Worm (Caenorhabditis elegans) whole organism, L4 larva: ENCODE data around the gene set-19.
A peak's percentile ranks its signal among the peaks of the same experiment; 100 is the strongest.

Experiments used
- D1046.2 ChIP-seq: fragments of 200-800 bp; sonication (Bioruptor generic); IDR thresholded peaks from 2 replicates; pipeline ENCODE4 v1.3.6; 2022; ENCODE audit warnings: missing genetic modification characterization, missing compliant biosample characterization
- F10B5.3 ChIP-seq: sonication (generic microtip); optimal IDR thresholded peaks from 2 replicates; lab custom pipeline; 2016; ENCODE audit warnings: mild to moderate bottlenecking, missing genetic modification characterization, missing compliant biosample characterization
- R02D3.7 ChIP-seq: fragments of 150-350 bp; sonication (generic microtip); optimal IDR thresholded peaks from 3 replicates; lab custom pipeline; 2014; ENCODE audit warnings: missing biosample characterization, missing genetic modification characterization
- Y105C5A.15 ChIP-seq: fragments of 200-800 bp; sonication (Bioruptor generic); IDR thresholded peaks from 2 replicates; pipeline ENCODE4 v1.3.6; 2022; ENCODE audit warnings: missing genetic modification characterization, missing compliant biosample characterization
- ZK546.5 ChIP-seq, 2 experiments: sonication (generic microtip); optimal IDR thresholded peaks; 2 replicates each; lab custom pipeline; 2017; ENCODE audit warnings: missing biosample characterization in 2 of 2, missing genetic modification characterization in 2 of 2
- ceh-20 ChIP-seq: fragments of 200-800 bp; sonication (Bioruptor generic); IDR thresholded peaks from 2 replicates; pipeline ENCODE4 v1.3.6; 2022; ENCODE audit warnings: missing genetic modification reagents, missing genetic modification characterization, missing compliant biosample characterization
- daf-12 ChIP-seq: fragments of 150-350 bp; optimal IDR thresholded peaks from 2 replicates; lab custom pipeline; 2014; ENCODE audit warnings: missing biosample characterization, missing genetic modification reagents, missing genetic modification characterization
- daf-16 ChIP-seq, 3 experiments: sonication (generic microtip); optimal IDR thresholded peaks; 2 replicates each; lab custom pipeline; 2016 to 2017; ENCODE audit warnings: missing genetic modification characterization in 3 of 3, missing genetic modification reagents in 3 of 3, mild to moderate bottlenecking in 2 of 3, missing compliant biosample characterization in 2 of 3, missing biosample characterization in 1 of 3, moderate library complexity in 1 of 3
- daf-8 ChIP-seq: fragments of 200-800 bp; sonication (Bioruptor generic); IDR thresholded peaks from 2 replicates; pipeline ENCODE4 v1.3.6; 2022; ENCODE audit warnings: missing genetic modification characterization, missing compliant biosample characterization
- dmd-9 ChIP-seq: fragments of 200-800 bp; sonication (Bioruptor generic); IDR thresholded peaks from 2 replicates; pipeline ENCODE4 v1.3.6; 2022; ENCODE audit warnings: missing genetic modification reagents, missing genetic modification characterization, missing compliant biosample characterization
- duxl-1 ChIP-seq: sonication (generic microtip); optimal IDR thresholded peaks from 2 replicates; lab custom pipeline; 2016; ENCODE audit warnings: mild to moderate bottlenecking, missing genetic modification characterization, moderate library complexity, missing compliant biosample characterization; ENCODE audit not compliant: poor library complexity
- hlh-30 ChIP-seq: sonication (generic microtip); optimal IDR thresholded peaks from 2 replicates; lab custom pipeline; 2017; ENCODE audit warnings: antibody characterized with exemption, mild to moderate bottlenecking, missing genetic modification characterization, missing compliant biosample characterization; ENCODE audit not compliant: insufficient read depth
- lim-7 ChIP-seq: fragments of 200-800 bp; sonication (Bioruptor generic); IDR thresholded peaks from 2 replicates; pipeline ENCODE4 v1.3.6; 2022; ENCODE audit warnings: missing genetic modification characterization, missing compliant biosample characterization
- lin-1 ChIP-seq: fragments of 200-800 bp; sonication (Bioruptor generic); IDR thresholded peaks from 2 replicates; pipeline ENCODE4 v1.3.6; 2022; ENCODE audit warnings: missing genetic modification reagents, missing genetic modification characterization, missing compliant biosample characterization
- lin-15B ChIP-seq: fragments of 150-350 bp; sonication (generic microtip); optimal IDR thresholded peaks from 3 replicates; lab custom pipeline; 2014; ENCODE audit warnings: missing biosample characterization, missing genetic modification characterization
- lin-29 ChIP-seq: fragments of 200-800 bp; sonication (Bioruptor generic); IDR thresholded peaks from 2 replicates; pipeline ENCODE4 v1.3.6; 2022; ENCODE audit warnings: missing genetic modification reagents, missing genetic modification characterization, missing compliant biosample characterization
- lsy-2 ChIP-seq, 2 experiments: fragments of 150-350 bp in 1 of 2; sonication (generic microtip) in 1 of 2; optimal IDR thresholded peaks; 2 replicates each; lab custom pipeline; 2014 to 2017; ENCODE audit warnings: missing biosample characterization in 2 of 2, missing genetic modification characterization in 2 of 2
- madf-5 ChIP-seq, 2 experiments: fragments of 200-800 bp; sonication (Bioruptor generic); IDR thresholded peaks; 2 replicates each; pipeline ENCODE4 v1.3.6; 2022; ENCODE audit warnings: missing compliant biosample characterization in 2 of 2, missing genetic modification characterization in 2 of 2
- madf-9 ChIP-seq: fragments of 200-800 bp; sonication (Bioruptor generic); conservative IDR thresholded peaks from 2 replicates; pipeline ENCODE4 v1.3.6; 2022; ENCODE audit warnings: missing genetic modification reagents, missing genetic modification characterization, missing compliant biosample characterization
- mdl-1 ChIP-seq, 2 experiments: fragments of 150-350 bp in 1 of 2; sonication (generic microtip) in 1 of 2; optimal IDR thresholded peaks; 2 replicates each; lab custom pipeline; 2014 to 2017; ENCODE audit warnings: missing biosample characterization in 2 of 2, missing genetic modification characterization in 2 of 2
- mes-2 ChIP-seq: sonication (generic microtip); optimal IDR thresholded peaks from 2 replicates; lab custom pipeline; 2016; ENCODE audit warnings: missing genotype, mild to moderate bottlenecking, missing genetic modification characterization, missing compliant biosample characterization; ENCODE audit not compliant: poor library complexity, severe bottlenecking
- mxl-2 ChIP-seq: fragments of 200-800 bp; sonication (Bioruptor generic); conservative IDR thresholded peaks from 2 replicates; pipeline ENCODE4 v1.3.6; 2022; ENCODE audit warnings: missing genetic modification reagents, missing genetic modification characterization, missing compliant biosample characterization
- nhr-102 ChIP-seq: sonication (generic microtip); optimal IDR thresholded peaks from 2 replicates; lab custom pipeline; 2016; ENCODE audit warnings: mild to moderate bottlenecking, missing genetic modification characterization, moderate library complexity, missing compliant biosample characterization
- nhr-11 ChIP-seq: fragments of 150-350 bp; optimal IDR thresholded peaks from 2 replicates; lab custom pipeline; 2014; ENCODE audit warnings: missing biosample characterization, missing genetic modification characterization
- nhr-111 ChIP-seq: fragments of 200-800 bp; sonication (Bioruptor generic); optimal IDR thresholded peaks from 2 replicates; lab custom pipeline; 2018; ENCODE audit warnings: mild to moderate bottlenecking, missing genetic modification characterization, missing compliant biosample characterization
- nhr-28 ChIP-seq: fragments of 150-350 bp; optimal IDR thresholded peaks from 2 replicates; lab custom pipeline; 2014; ENCODE audit warnings: missing biosample characterization, missing genetic modification characterization
- nhr-41 ChIP-seq: fragments of 200-800 bp; sonication (Bioruptor generic); IDR thresholded peaks from 2 replicates; pipeline ENCODE4 v1.3.6; 2022; ENCODE audit warnings: missing genetic modification reagents, missing genetic modification characterization, missing compliant biosample characterization
- nhr-42 ChIP-seq: fragments of 200-800 bp; sonication (Bioruptor generic); IDR thresholded peaks from 2 replicates; pipeline ENCODE4 v1.3.6; 2022; ENCODE audit warnings: missing genetic modification characterization, missing compliant biosample characterization
- nhr-6 ChIP-seq: fragments of 150-350 bp; optimal IDR thresholded peaks from 2 replicates; lab custom pipeline; 2014; ENCODE audit warnings: missing biosample characterization, missing genetic modification characterization
- nhr-76 ChIP-seq: fragments of 150-350 bp; optimal IDR thresholded peaks from 2 replicates; lab custom pipeline; 2014; ENCODE audit warnings: missing biosample characterization, missing genetic modification characterization
- nhr-77 ChIP-seq: fragments of 150-350 bp; optimal IDR thresholded peaks from 2 replicates; lab custom pipeline; 2014; ENCODE audit warnings: missing biosample characterization, missing genetic modification characterization
- pha-4 ChIP-seq, 2 experiments: fragments of 150-350 bp in 1 of 2; fragments of 200-800 bp in 1 of 2; sonication (Bioruptor generic) in 1 of 2; IDR thresholded peaks in 1 of 2; optimal IDR thresholded peaks in 1 of 2; 2 replicates each; pipeline versions ENCODE4 v1.3.6 to Lab custom; 2014 to 2022; ENCODE audit warnings: missing genetic modification characterization in 2 of 2, missing genetic modification reagents in 2 of 2, missing biosample characterization in 1 of 2, missing compliant biosample characterization in 1 of 2
- pqm-1 ChIP-seq: sonication (generic microtip); optimal IDR thresholded peaks from 2 replicates; lab custom pipeline; 2017; ENCODE audit warnings: missing biosample characterization, missing genetic modification characterization
- rbr-2 ChIP-seq: sonication (generic microtip); optimal IDR thresholded peaks from 2 replicates; lab custom pipeline; 2016; ENCODE audit warnings: missing genotype, missing genetic modification characterization, missing compliant biosample characterization
- saeg-2 ChIP-seq: fragments of 200-800 bp; sonication (Bioruptor generic); IDR thresholded peaks from 2 replicates; pipeline ENCODE4 v1.3.6; 2022; ENCODE audit warnings: missing genetic modification reagents, missing genetic modification characterization, missing compliant biosample characterization
- skn-1 ChIP-seq: fragments of 150-350 bp; optimal IDR thresholded peaks from 2 replicates; lab custom pipeline; 2014; ENCODE audit warnings: missing biosample characterization, missing genetic modification characterization
- snpc-4 ChIP-seq: fragments of 150-350 bp; optimal IDR thresholded peaks from 2 replicates; lab custom pipeline; 2014; ENCODE audit warnings: missing biosample characterization, missing genetic modification characterization
- tag-97 ChIP-seq: fragments of 200-800 bp; sonication (Bioruptor generic); IDR thresholded peaks from 2 replicates; pipeline ENCODE4 v1.3.6; 2022; ENCODE audit warnings: missing genetic modification characterization, missing compliant biosample characterization
- unc-39 ChIP-seq: sonication (generic microtip); optimal IDR thresholded peaks from 2 replicates; lab custom pipeline; 2017; ENCODE audit warnings: missing biosample characterization, missing genetic modification characterization
- unc-62 ChIP-seq, 3 experiments: fragments of 150-350 bp in 1 of 3; sonication (generic microtip); optimal IDR thresholded peaks in 2 of 3; peaks in 1 of 3; 1 replicate in 1 of 3; 2 replicates in 2 of 3; lab custom pipeline; 2014 to 2017; ENCODE audit warnings: missing biosample characterization in 3 of 3, missing genetic modification characterization in 3 of 3, missing genetic modification reagents in 3 of 3, missing genotype in 1 of 3
- vab-7 ChIP-seq: fragments of 200-800 bp; sonication (Bioruptor generic); IDR thresholded peaks from 2 replicates; pipeline ENCODE4 v1.3.6; 2022; ENCODE audit warnings: missing genetic modification reagents, missing genetic modification characterization, missing compliant biosample characterization
- zag-1 ChIP-seq: fragments of 150-350 bp; optimal IDR thresholded peaks from 2 replicates; lab custom pipeline; 2014; ENCODE audit warnings: missing biosample characterization, missing genetic modification characterization
- zfp-2 ChIP-seq: sonication (generic microtip); optimal IDR thresholded peaks from 2 replicates; lab custom pipeline; 2016; ENCODE audit warnings: mild to moderate bottlenecking, missing genetic modification characterization, missing compliant biosample characterization
- zip-2 ChIP-seq: fragments of 150-350 bp; optimal IDR thresholded peaks from 2 replicates; lab custom pipeline; 2014; ENCODE audit warnings: missing biosample characterization, missing genetic modification characterization

The set-19 gene

DNA sequence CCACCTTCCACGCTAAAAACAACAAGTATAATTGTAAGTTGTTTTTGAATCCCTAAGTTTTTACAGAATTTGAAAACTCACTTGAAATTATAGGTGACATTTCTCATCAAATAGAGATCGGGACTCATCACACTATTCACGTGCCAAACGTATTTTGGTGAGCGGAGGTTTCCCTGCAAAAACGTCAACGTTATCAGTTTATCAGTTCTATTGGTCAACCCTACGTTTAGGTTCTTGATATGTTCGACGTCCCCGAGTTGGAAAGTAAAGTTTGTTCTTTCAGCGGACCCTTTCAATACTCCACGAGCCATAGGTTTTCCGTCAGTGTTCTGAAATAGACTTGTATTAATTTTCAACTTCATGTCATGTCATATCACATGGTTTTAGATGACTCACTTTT lies 15.4 kb upstream of the set-19 start (continued):
- TF ChIP-seq unc-62 (GFP tag; optimal IDR thresholded peaks at IDR 0.05 in 1 of 2; lab: Kevin White, UChicago) = peak in 1 of 2 experiments; percentile 93
- TF ChIP-seq unc-62 (tag; optimal IDR thresholded peaks at IDR 0.05; lab: Kevin White, UChicago) = no peak
- no peak for TF ChIP-seq nhr-76 (tag; lab: Kevin White, UChicago)
- TF ChIP-seq snpc-4 = no peak

- TF ChIP-seq zfp-2 (tag; lab: Kevin White, UChicago) = no peak
- no peak for TF ChIP-seq nhr-102
- peak in 1 of 2 experiments; percentile 80 for TF ChIP-seq unc-62 (GFP tag; optimal IDR thresholded peaks at IDR 0.05 in 1 of 2; lab: Kevin White, UChicago)
- TF ChIP-seq unc-62 (tag; optimal IDR thresholded peaks at IDR 0.05; lab: Kevin White, UChicago) = no peak
Observed at ce11 chrX:5692099-5692498, 12.1 kb upstream of the set-19 start, which contains the start of gene W01C8.1. TSS of gene W01C8.1 (plus strand) at chrX:5692399.

DNA sequence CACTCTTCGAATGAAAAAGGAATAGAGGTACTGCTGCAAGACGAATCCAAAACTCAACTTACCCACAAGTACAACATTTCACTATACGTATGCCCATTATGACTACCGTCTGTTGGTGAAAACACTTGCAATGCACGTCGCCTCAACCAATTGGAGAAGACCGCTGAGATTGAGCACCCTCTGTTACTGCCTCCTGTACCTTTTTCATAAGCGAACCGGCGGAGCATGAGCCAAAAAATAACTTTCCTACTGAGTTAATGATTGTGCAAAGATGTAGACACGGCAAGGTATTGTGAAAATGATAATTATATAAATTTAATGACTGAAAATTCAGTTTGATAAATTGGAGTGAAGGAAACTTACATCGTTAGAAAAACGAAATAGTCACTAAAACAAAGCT lies 9.1 kb upstream of the set-19 start:
- TF ChIP-seq pqm-1 (tag; lab: Kevin White, UChicago) (no peak), dmd-9 (GFP tag; lab: Robert Waterston, UW) (no peak), lim-7 (GFP tag; lab: Robert Waterston, UW) (no peak), nhr-111 (no peak), Y105C5A.15 (GFP tag; lab: Robert Waterston, UW) (no peak), mxl-2 (GFP tag; lab: Robert Waterston, UW) (no peak), F10B5.3 (tag; lab: Kevin White, UChicago) (no peak), lin-1 (GFP tag; lab: Robert Waterston, UW) (no peak), tag-97 (GFP tag; lab: Robert Waterston, UW) (no peak), mes-2 (tag; lab: Kevin White, UChicago) (no peak), nhr-6 (tag; lab: Kevin White, UChicago) (no peak), skn-1 (tag; lab: Kevin White, UChicago) (no peak), madf-9 (no peak), nhr-42 (GFP tag; lab: Robert Waterston, UW) (no peak)

DNA sequence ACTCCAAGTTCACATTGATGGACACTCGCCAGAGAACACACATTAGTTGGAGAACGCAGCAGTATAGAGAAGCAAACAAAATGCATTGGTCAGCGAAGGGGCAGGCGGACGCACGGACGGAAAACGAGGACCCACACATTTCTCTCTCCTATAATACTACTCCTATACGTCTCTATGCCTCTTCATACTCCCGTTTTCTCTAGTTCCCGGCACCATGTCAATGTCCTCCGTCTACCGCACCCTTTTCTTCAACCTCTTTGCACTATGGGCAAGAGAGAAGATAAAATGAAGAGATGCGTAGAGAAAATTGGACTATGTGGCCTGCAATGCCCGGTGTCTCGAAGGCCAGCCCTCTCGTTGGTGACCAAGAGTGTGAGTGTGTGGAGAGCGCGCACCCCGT lies 6.0 kb upstream of the set-19 start, which contains the start of gene set-20:
TSS of gene set-20 (minus strand) at position 94 of the 400 bp plus-strand sequence.
- TF ChIP-seq mes-2 (tag; lab: Kevin White, UChicago) (peak; percentile 67), pha-4 (GFP tag; IDR thresholded peaks at IDR 0.05; lab: Robert Waterston, UW) (no peak), pha-4 (tag; optimal IDR thresholded peaks at IDR 0.05; lab: Kevin White, UChicago) (peak; percentile 52), lsy-2 (tag; optimal IDR thresholded peaks at IDR 0.05; lab: Kevin White, UChicago) (peak in 1 of 2 experiments; percentile 52), duxl-1 (tag; lab: Kevin White, UChicago) (no peak), unc-39 (tag; lab: Kevin White, UChicago) (no peak), vab-7 (GFP tag; lab: Robert Waterston, UW) (0 out of 2 replicates have a peak, but pooled peaks have one; percentile 60), zag-1 (tag; lab: Kevin White, UChicago) (no peak), madf-5 (GFP tag; IDR thresholded peaks at IDR 0.05; lab: Robert Waterston, UW) (no peak), pqm-1 (tag; lab: Kevin White, UChicago) (no peak), daf-8 (GFP tag; lab: Robert Waterston, UW) (no peak), madf-9 (no peak), hlh-30 (tag; lab: Kevin White, UChicago) (no peak), D1046.2 (GFP tag; lab: Robert Waterston, UW) (no peak), R02D3.7 (tag; lab: Kevin White, UChicago) (no peak), tag-97 (GFP tag; lab: Robert Waterston, UW) (no peak), daf-16 (GFP tag; optimal IDR thresholded peaks at IDR 0.05; lab: Kevin White, UChicago) (no peak), daf-16 (tag; optimal IDR thresholded peaks at IDR 0.05; lab: Kevin White, UChicago) (no peak), saeg-2 (GFP tag; lab: Robert Waterston, UW) (no peak), nhr-41 (GFP tag; lab: Robert Waterston, UW) (no peak), mdl-1 (tag; optimal IDR thresholded peaks at IDR 0.05; lab: Kevin White, UChicago) (peak; percentile 50 to 73), nhr-28 (tag; lab: Kevin White, UChicago) (peak; percentile 65), lin-15B (no peak), ZK546.5 (tag; optimal IDR thresholded peaks at IDR 0.05; lab: Kevin White, UChicago) (no peak), nhr-77 (tag; lab: Kevin White, UChicago) (no peak), rbr-2 (tag; lab: Kevin White, UChicago) (peak; percentile 80), daf-12 (tag; lab: Kevin White, UChicago) (no peak), nhr-11 (tag; lab: Kevin White, UChicago) (no peak), ceh-20 (no peak), lin-29 (GFP tag; lab: Robert Waterston, UW) (no peak), zip-2 (tag; lab: Kevin White, UChicago) (peak; percentile 0)
